Worm (Caenorhabditis elegans): ENCODE measurements around the gene C09G4.4.

DNA sequence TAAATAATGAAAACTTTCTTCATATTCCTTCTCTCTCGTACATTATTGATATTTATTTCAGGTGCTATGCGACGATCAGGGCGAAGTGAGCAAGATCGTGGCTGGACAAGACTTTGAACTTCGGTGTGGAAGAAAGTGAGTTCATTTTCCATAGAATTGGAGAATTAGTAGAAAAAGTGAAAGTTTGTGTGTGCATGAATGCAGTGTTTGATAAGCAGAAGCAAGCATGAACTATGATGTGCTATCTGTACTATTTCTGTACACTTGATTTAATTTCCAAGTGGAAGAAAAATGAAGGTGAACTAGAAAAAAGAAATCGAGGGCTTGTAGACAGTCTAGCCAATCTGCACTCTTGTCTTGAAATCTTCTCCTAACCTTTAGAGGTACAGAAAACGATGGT is 19.2 kb downstream of the C09G4.4 start:
- no peak for TF ChIP-seq egl-27 (tag; optimal IDR thresholded peaks at IDR 0.05)
- TF ChIP-seq aly-2 (tag; optimal IDR thresholded peaks at IDR 0.05): no peak
- TF ChIP-seq blmp-1 (tag; optimal IDR thresholded peaks at IDR 0.05; ENCODE audit: insufficient read depth): peak; percentile 67
- TF ChIP-seq ZK546.5 (tag; optimal IDR thresholded peaks at IDR 0.05): no peak
- TF ChIP-seq dmd-4 (tag; optimal IDR thresholded peaks at IDR 0.05): no peak
- TF ChIP-seq ztf-11 (tag; optimal IDR thresholded peaks at IDR 0.05): no peak
- no peak for TF ChIP-seq peb-1 (tag; optimal IDR thresholded peaks at IDR 0.05)
- TF ChIP-seq nhr-23 (tag; optimal IDR thresholded peaks at IDR 0.05): no peak
- no peak for TF ChIP-seq unc-39 (tag; optimal IDR thresholded peaks at IDR 0.05)
- TF ChIP-seq fos-1 (tag; optimal IDR thresholded peaks at IDR 0.05): peak; percentile 75
- no peak for TF ChIP-seq mdl-1 (tag; optimal IDR thresholded peaks at IDR 0.05)
